Worm (Caenorhabditis elegans) whole organism, L4/young adult: ENCODE data around the gene acs-20.

ENCODE experiments used
- W03F9.2 ChIP-seq: fragments of 150-350 bp; optimal IDR thresholded peaks from 2 replicates; lab custom pipeline; 2014; ENCODE audit warnings: missing biosample characterization, missing genetic modification characterization
- dao-5 ChIP-seq: sonication (generic microtip); optimal IDR thresholded peaks from 2 replicates; lab custom pipeline; 2016; ENCODE audit warnings: missing genotype, missing genetic modification characterization, moderate library complexity, missing compliant biosample characterization
- him-1 ChIP-seq: sonication (generic microtip); optimal IDR thresholded peaks from 2 replicates; lab custom pipeline; 2016; ENCODE audit warnings: missing genotype, missing genetic modification reagents, missing genetic modification characterization, missing compliant biosample characterization

ce11 chrIV:12364964-12365363 lies 33.5 kb downstream of the acs-20 start:
- TF ChIP-seq him-1 (no peak), dao-5 (tag; lab: Kevin White, UChicago) (no peak), W03F9.2 (tag; lab: Kevin White, UChicago) (no peak)
